Worm (Caenorhabditis elegans) whole organism, young adult: ENCODE measurements around the gene Y105C5A.12.
"Not testable (repeated sequence)": the region's sequence is repeated elsewhere in the genome, so short reads cannot be mapped to it uniquely, and the experiment has no call there.

Experiments used
- B0261.1 ChIP-seq: sonication (generic microtip); optimal IDR thresholded peaks from 2 replicates; lab custom pipeline; 2016; ENCODE audit warnings: mild to moderate bottlenecking, missing genetic modification characterization, moderate library complexity, missing compliant biosample characterization
- D2030.7 ChIP-seq: fragments of 200-800 bp; sonication (Bioruptor generic); IDR thresholded peaks from 2 replicates; pipeline ENCODE4 v1.3.6; 2022; ENCODE audit warnings: missing genetic modification reagents, missing genetic modification characterization, missing compliant biosample characterization
- F10E7.11 ChIP-seq: sonication (generic microtip); optimal IDR thresholded peaks from 2 replicates; lab custom pipeline; 2017; ENCODE audit warnings: mild to moderate bottlenecking, missing genetic modification characterization, moderate library complexity, missing compliant biosample characterization
- F39B2.1 ChIP-seq: fragments of 200-800 bp; sonication (Bioruptor generic); IDR thresholded peaks from 2 replicates; pipeline ENCODE4 v1.3.6; 2022; ENCODE audit warnings: missing genetic modification reagents, missing genetic modification characterization, missing compliant biosample characterization
- F52B5.7 ChIP-seq: sonication (generic microtip); optimal IDR thresholded peaks from 2 replicates; lab custom pipeline; 2016; ENCODE audit warnings: mild to moderate bottlenecking, missing genetic modification characterization, missing compliant biosample characterization
- Y56A3A.18 ChIP-seq: fragments of 200-800 bp; sonication (Bioruptor generic); IDR thresholded peaks from 2 replicates; pipeline ENCODE4 v1.3.6; 2022; ENCODE audit warnings: missing genetic modification reagents, missing genetic modification characterization, missing compliant biosample characterization
- ZK185.1 ChIP-seq: sonication (generic microtip); optimal IDR thresholded peaks from 2 replicates; lab custom pipeline; 2016; ENCODE audit warnings: mild to moderate bottlenecking, missing genetic modification characterization, missing compliant biosample characterization; ENCODE audit not compliant: poor library complexity, severe bottlenecking
- ama-1 ChIP-seq, 3 experiments: fragments of 150-350 bp in 1 of 3; sonication (generic microtip) in 2 of 3; optimal IDR thresholded peaks; 2 replicates each; lab custom pipeline; 2014 to 2018; ENCODE audit warnings: missing biosample characterization in 2 of 3, missing genetic modification characterization in 2 of 3, missing genetic modification reagents in 2 of 3
- athp-1 ChIP-seq: sonication (generic microtip); optimal IDR thresholded peaks from 2 replicates; lab custom pipeline; 2017; ENCODE audit warnings: mild to moderate bottlenecking, missing genetic modification characterization, missing compliant biosample characterization
- attf-6 ChIP-seq: fragments of 200-800 bp; sonication (Bioruptor generic); IDR thresholded peaks from 2 replicates; pipeline ENCODE4 v1.3.6; 2022; ENCODE audit warnings: missing genetic modification reagents, missing genetic modification characterization, missing compliant biosample characterization
- ceh-100 ChIP-seq: fragments of 200-800 bp; sonication (Bioruptor generic); IDR thresholded peaks from 2 replicates; pipeline ENCODE4 v1.3.6; 2022; ENCODE audit warnings: missing genetic modification reagents, missing genetic modification characterization, missing compliant biosample characterization
- ceh-27 ChIP-seq: fragments of 200-800 bp; sonication (Bioruptor generic); optimal IDR thresholded peaks from 2 replicates; lab custom pipeline; 2018; ENCODE audit warnings: mild to moderate bottlenecking, missing genetic modification characterization, moderate library complexity, missing compliant biosample characterization
- him-1 ChIP-seq: sonication (generic microtip); optimal IDR thresholded peaks from 2 replicates; lab custom pipeline; 2016; ENCODE audit warnings: missing genotype, missing genetic modification reagents, missing genetic modification characterization, missing compliant biosample characterization
- hlh-12 ChIP-seq: sonication (generic microtip); optimal IDR thresholded peaks from 2 replicates; lab custom pipeline; 2016; ENCODE audit warnings: missing genetic modification characterization, missing compliant biosample characterization
- hmg-1.2 ChIP-seq: fragments of 200-800 bp; sonication (Bioruptor generic); IDR thresholded peaks from 2 replicates; pipeline ENCODE4 v1.3.6; 2022; ENCODE audit warnings: missing genetic modification reagents, missing genetic modification characterization, missing compliant biosample characterization
- hrde-1 ChIP-seq: sonication (generic microtip); optimal IDR thresholded peaks from 2 replicates; lab custom pipeline; 2016; ENCODE audit warnings: missing genetic modification characterization, mild to moderate bottlenecking, missing compliant biosample characterization, moderate library complexity, missing genotype, missing genetic modification reagents, borderline replicate concordance
- let-607 ChIP-seq, 2 experiments: fragments of 200-800 bp in 1 of 2; sonication (Bioruptor generic) in 1 of 2; sonication (generic microtip) in 1 of 2; optimal IDR thresholded peaks; 2 replicates each; lab custom pipeline; 2016 to 2018; ENCODE audit warnings: mild to moderate bottlenecking in 2 of 2, missing compliant biosample characterization in 2 of 2, missing genetic modification characterization in 2 of 2, moderate library complexity in 2 of 2, missing genotype in 1 of 2
- lin-26 ChIP-seq: fragments of 200-800 bp; sonication (Bioruptor generic); IDR thresholded peaks from 2 replicates; pipeline ENCODE4 v1.3.6; 2022; ENCODE audit warnings: missing genetic modification reagents, missing genetic modification characterization, missing compliant biosample characterization
- lir-1 ChIP-seq: fragments of 200-800 bp; sonication (Bioruptor generic); conservative IDR thresholded peaks from 2 replicates; pipeline ENCODE4 v1.3.6; 2022; ENCODE audit warnings: missing genetic modification reagents, missing genetic modification characterization, missing compliant biosample characterization
- lsy-27 ChIP-seq: sonication (generic microtip); optimal IDR thresholded peaks from 2 replicates; lab custom pipeline; 2017; ENCODE audit warnings: missing genetic modification characterization, mild to moderate bottlenecking, missing compliant biosample characterization, antibody characterized with exemption, missing genotype, borderline replicate concordance; ENCODE audit not compliant: insufficient read depth
- madf-6 ChIP-seq: fragments of 200-800 bp; sonication (Bioruptor generic); IDR thresholded peaks from 2 replicates; pipeline ENCODE4 v1.3.6; 2022; ENCODE audit warnings: missing genetic modification reagents, missing genetic modification characterization, missing compliant biosample characterization
- mcd-1 ChIP-seq: fragments of 200-800 bp; sonication (Bioruptor generic); IDR thresholded peaks from 2 replicates; pipeline ENCODE4 v1.3.6; 2022; ENCODE audit warnings: missing genetic modification reagents, missing genetic modification characterization, missing compliant biosample characterization
- mes-4 ChIP-seq: sonication (generic microtip); optimal IDR thresholded peaks from 2 replicates; lab custom pipeline; 2016; ENCODE audit warnings: missing genotype, missing genetic modification characterization, missing compliant biosample characterization
- mxl-1 ChIP-seq: sonication (generic microtip); optimal IDR thresholded peaks from 2 replicates; lab custom pipeline; 2016; ENCODE audit warnings: missing genetic modification characterization, missing compliant biosample characterization
- nfyb-1 ChIP-seq: fragments of 200-800 bp; sonication (Bioruptor generic); IDR thresholded peaks from 2 replicates; pipeline ENCODE4 v1.3.6; 2022; ENCODE audit warnings: missing genetic modification reagents, missing genetic modification characterization, missing compliant biosample characterization
- nhr-120 ChIP-seq: fragments of 200-800 bp; sonication (Bioruptor generic); IDR thresholded peaks from 2 replicates; pipeline ENCODE4 v1.3.6; 2022; ENCODE audit warnings: missing genetic modification characterization, missing compliant biosample characterization
- rcor-1 ChIP-seq: fragments of 200-800 bp; sonication (Bioruptor generic); IDR thresholded peaks from 2 replicates; pipeline ENCODE4 v1.3.6; 2022; ENCODE audit warnings: missing genetic modification reagents, missing genetic modification characterization, missing compliant biosample characterization
- rec-8 ChIP-seq, 2 experiments: sonication (generic microtip); optimal IDR thresholded peaks; 2 replicates each; lab custom pipeline; 2016; ENCODE audit warnings: mild to moderate bottlenecking in 2 of 2, missing genetic modification characterization in 2 of 2, missing genetic modification reagents in 2 of 2, missing genotype in 2 of 2, missing biosample characterization in 1 of 2, missing compliant biosample characterization in 1 of 2, moderate library complexity in 1 of 2
- rpc-1 ChIP-seq, 2 experiments: fragments of 150-350 bp in 1 of 2; sonication (generic microtip) in 1 of 2; optimal IDR thresholded peaks; 2 replicates each; lab custom pipeline; 2014 to 2018; ENCODE audit warnings: missing biosample characterization in 1 of 2, missing genetic modification characterization in 1 of 2, missing genetic modification reagents in 1 of 2, missing genotype in 1 of 2
- snpc-1.1 ChIP-seq: sonication (generic microtip); optimal IDR thresholded peaks from 2 replicates; lab custom pipeline; 2017; ENCODE audit warnings: missing genetic modification characterization, mild to moderate bottlenecking, missing compliant biosample characterization, antibody characterized with exemption, moderate library complexity, missing genotype, missing genetic modification reagents; ENCODE audit not compliant: insufficient read depth
- snpc-1.3 ChIP-seq: sonication (generic microtip); optimal IDR thresholded peaks from 2 replicates; lab custom pipeline; 2017; ENCODE audit warnings: missing genetic modification characterization, mild to moderate bottlenecking, missing compliant biosample characterization, antibody characterized with exemption, moderate library complexity, missing genotype, missing genetic modification reagents; ENCODE audit not compliant: insufficient read depth
- snpc-3.4 ChIP-seq: sonication (generic microtip); optimal IDR thresholded peaks from 2 replicates; lab custom pipeline; 2017; ENCODE audit warnings: missing genetic modification characterization, mild to moderate bottlenecking, missing compliant biosample characterization, antibody characterized with exemption, moderate library complexity, missing genotype, missing genetic modification reagents
- snpc-4 ChIP-seq, 5 experiments: fragments of 150-350 bp in 1 of 5; sonication (generic microtip) in 4 of 5; optimal IDR thresholded peaks; 2 replicates each; lab custom pipeline; 2014 to 2018; ENCODE audit warnings: missing genetic modification characterization in 5 of 5, missing biosample characterization in 3 of 5, antibody characterized with exemption in 2 of 5, mild to moderate bottlenecking in 2 of 5, missing compliant biosample characterization in 2 of 5, missing genotype in 2 of 5, moderate library complexity in 2 of 5, missing genetic modification reagents in 1 of 5
- tbp1 ChIP-seq: fragments of 200-800 bp; sonication (Bioruptor generic); optimal IDR thresholded peaks from 2 replicates; lab custom pipeline; 2018; ENCODE audit warnings: mild to moderate bottlenecking, missing genetic modification characterization, missing compliant biosample characterization
- unc-130 ChIP-seq: sonication (generic microtip); optimal IDR thresholded peaks from 2 replicates; lab custom pipeline; 2016; ENCODE audit warnings: missing genetic modification reagents, missing genetic modification characterization, missing compliant biosample characterization
- xnd-1 ChIP-seq: sonication (generic microtip); optimal IDR thresholded peaks from 2 replicates; lab custom pipeline; 2016; ENCODE audit warnings: missing genotype, missing genetic modification reagents, missing genetic modification characterization, missing compliant biosample characterization

The Y105C5A.12 gene

ce11 chrIV:15609859-15610426, 31.7 kb downstream of the Y105C5A.12 start:
- TF ChIP-seq attf-6 (peak; percentile 90), hmg-1.2 (GFP tag; lab: Robert Waterston, UW) (peak; percentile 36; the same call in 1 of the 2 replicates), snpc-4 (GFP tag; optimal IDR thresholded peaks at IDR 0.05; lab: Kevin White, UChicago) (peak; percentile 66), snpc-4 (tag; optimal IDR thresholded peaks at IDR 0.05; lab: Kevin White, UChicago) (peak; percentile 58 to 96 (median 72)), snpc-1.1 (peak; percentile 33)

- TF ChIP-seq rec-8 (tag; optimal IDR thresholded peaks at IDR 0.05; lab: Kevin White, UChicago) (no peak), athp-1 (tag; lab: Kevin White, UChicago) (no peak), attf-6 (peak; percentile 70), lsy-27 (no peak), snpc-4 (GFP tag; optimal IDR thresholded peaks at IDR 0.05; lab: Kevin White, UChicago) (no peak), snpc-4 (tag; optimal IDR thresholded peaks at IDR 0.05; lab: Kevin White, UChicago) (peak in 3 of 4 experiments; percentile 58 to 67 (median 60))
Observed at ce11 chrIV:15606396-15606795, 35.2 kb downstream of the Y105C5A.12 start.

ce11 chrIV:15604194-15604593, 37.4 kb downstream of the Y105C5A.12 start:
- TF ChIP-seq let-607 (tag; optimal IDR thresholded peaks at IDR 0.05; lab: Kevin White, UChicago) (peak in 1 of 2 experiments; percentile 18), hlh-12 (tag; lab: Kevin White, UChicago) (no peak), F10E7.11 (tag; lab: Kevin White, UChicago) (no peak), him-1 (tag; lab: Kevin White, UChicago) (peak; percentile 77), ZK185.1 (tag; lab: Kevin White, UChicago) (peak; percentile 8), hrde-1 (tag; lab: Kevin White, UChicago) (no peak), ama-1 (optimal IDR thresholded peaks at IDR 0.05; lab: Kevin White, UChicago) (no peak), ama-1 (GFP tag; optimal IDR thresholded peaks at IDR 0.05; lab: Kevin White, UChicago) (no peak), madf-6 (GFP tag; lab: Robert Waterston, UW) (0 out of 2 replicates have a peak, but pooled peaks have one; percentile 40), B0261.1 (tag; lab: Kevin White, UChicago) (peak; percentile 72), snpc-1.1 (peak; percentile 93), snpc-1.3 (tag; lab: Kevin White, UChicago) (peak; percentile 59), snpc-4 (GFP tag; optimal IDR thresholded peaks at IDR 0.05; lab: Kevin White, UChicago) (peak; percentile 94), snpc-4 (tag; optimal IDR thresholded peaks at IDR 0.05; lab: Kevin White, UChicago) (peak; percentile 93 to 98 (median 96)), D2030.7 (peak; percentile 48), rcor-1 (GFP tag; lab: Robert Waterston, UW) (peak; percentile 45; the same call in 1 of the 2 replicates), snpc-3.4 (peak; percentile 84), tbp1 (peak; percentile 93), ceh-100 (GFP tag; lab: Robert Waterston, UW) (no peak), attf-6 (peak; percentile 98), rpc-1 (optimal IDR thresholded peaks at IDR 0.05; lab: Kevin White, UChicago) (peak; percentile 64), rpc-1 (tag; optimal IDR thresholded peaks at IDR 0.05; lab: Kevin White, UChicago) (peak; percentile 69)

ce11 chrIV:15594935-15595620, 46.5 kb downstream of the Y105C5A.12 start, which contains the start of the genes pqn-78 and pqn-79:
TSS of gene pqn-78 (minus strand) at chrIV:15595035.
TSS of gene pqn-79 (plus strand) at chrIV:15595570.
- TF ChIP-seq snpc-1.3 (tag; lab: Kevin White, UChicago); ceh-100 (GFP tag; lab: Robert Waterston, UW); xnd-1 (tag; lab: Kevin White, UChicago): not testable (repeated sequence)

- TF ChIP-seq F52B5.7 (tag; lab: Kevin White, UChicago) (no peak), mcd-1 (GFP tag; lab: Robert Waterston, UW) (no peak), lin-26 (GFP tag; lab: Robert Waterston, UW) (no peak), nfyb-1 (GFP tag; lab: Robert Waterston, UW) (no peak), F39B2.1 (GFP tag; lab: Robert Waterston, UW) (no peak), mes-4 (no peak), rec-8 (tag; optimal IDR thresholded peaks at IDR 0.05; lab: Kevin White, UChicago) (no peak), nhr-120 (GFP tag; lab: Robert Waterston, UW) (no peak), lir-1 (GFP tag; lab: Robert Waterston, UW) (no peak), unc-130 (GFP tag; lab: Kevin White, UChicago) (no peak), mxl-1 (tag; lab: Kevin White, UChicago) (no peak), Y56A3A.18 (GFP tag; lab: Robert Waterston, UW) (no peak), ceh-27 (GFP tag; lab: Kevin White, UChicago) (no peak)
Observed at ce11 chrIV:15593078-15593477, 48.5 kb downstream of the Y105C5A.12 start.
